Fruit fly (Drosophila melanogaster) whole organism, embryonic: ENCODE results near the gene CG7557.
A peak's percentile ranks its signal among the peaks of the same experiment; 100 is the strongest.

Experiments
- CG11560 ChIP-seq: fragments of 200-800 bp; sonication (Bioruptor generic); IDR thresholded peaks from 3 replicates; pipeline ENCODE4 v1.3.6; 2022; ENCODE audit warnings: missing biosample characterization, missing genetic modification characterization
- CG16813 ChIP-seq: fragments of 200-800 bp; sonication (Bioruptor generic); IDR thresholded peaks from 3 replicates; pipeline ENCODE4 v1.3.6; 2022; ENCODE audit warnings: missing biosample characterization, missing genetic modification characterization; ENCODE audit not compliant: partially characterized antibody
- CG17829 ChIP-seq: fragments of 200-800 bp; optimal IDR thresholded peaks from 2 replicates; lab custom pipeline; 2019; ENCODE audit warnings: missing biosample characterization, mild to moderate bottlenecking, missing genetic modification characterization, moderate library complexity
- CG18619 ChIP-seq: fragments of 200-800 bp; sonication (Bioruptor generic); optimal IDR thresholded peaks from 3 replicates; lab custom pipeline; 2017; ENCODE audit warnings: missing biosample characterization, mild to moderate bottlenecking, missing genetic modification characterization
- CG2116 ChIP-seq: fragments of 200-800 bp; sonication (Bioruptor generic); optimal IDR thresholded peaks from 3 replicates; lab custom pipeline; 2018; ENCODE audit warnings: missing biosample characterization, mild to moderate bottlenecking, missing genetic modification characterization
- CG2199 ChIP-seq: fragments of 200-800 bp; sonication (Bioruptor generic); IDR thresholded peaks from 3 replicates; pipeline ENCODE4 v1.3.6; 2022; ENCODE audit warnings: missing biosample characterization, missing genetic modification characterization
- CG3281 ChIP-seq: fragments of 200-800 bp; sonication (Bioruptor generic); optimal IDR thresholded peaks from 3 replicates; lab custom pipeline; 2017; ENCODE audit warnings: missing biosample characterization, mild to moderate bottlenecking, missing genetic modification characterization
- CG3726 ChIP-seq: fragments of 200-800 bp; sonication (Bioruptor generic); IDR thresholded peaks from 3 replicates; pipeline ENCODE4, ENCODE4 v1.3.6; 2022; ENCODE audit warnings: missing biosample characterization, missing genetic modification characterization
- CG4617 ChIP-seq: fragments of 200-800 bp; sonication (Bioruptor generic); optimal IDR thresholded peaks from 3 replicates; lab custom pipeline; 2016; ENCODE audit warnings: missing biosample characterization, missing genetic modification characterization, borderline replicate concordance
- CG4820 ChIP-seq: fragments of 200-800 bp; sonication (Bioruptor generic); optimal IDR thresholded peaks from 3 replicates; lab custom pipeline; 2016; ENCODE audit warnings: missing biosample characterization, missing genetic modification characterization
- CG6813 ChIP-seq: fragments of 200-800 bp; sonication (Bioruptor generic); optimal IDR thresholded peaks from 2 replicates; lab custom pipeline; 2017; ENCODE audit warnings: missing biosample characterization, missing genetic modification characterization, mild to moderate bottlenecking, moderate library complexity, missing genetic modification reagents
- CG8281 ChIP-seq: fragments of 200-800 bp; sonication (Bioruptor generic); optimal IDR thresholded peaks from 2 replicates; lab custom pipeline; 2018; ENCODE audit warnings: missing biosample characterization, mild to moderate bottlenecking, missing genetic modification characterization, moderate library complexity
- CG8924 ChIP-seq: fragments of 200-800 bp; optimal IDR thresholded peaks from 3 replicates; lab custom pipeline; 2019; ENCODE audit warnings: missing biosample characterization, mild to moderate bottlenecking, missing genetic modification characterization, moderate library complexity
- CG9437 ChIP-seq: fragments of 200-800 bp; sonication (Bioruptor generic); optimal IDR thresholded peaks from 2 replicates; lab custom pipeline; 2018; ENCODE audit warnings: missing biosample characterization, mild to moderate bottlenecking, missing genetic modification characterization
- CG9817 ChIP-seq: fragments of 200-800 bp; sonication (Bioruptor generic); optimal IDR thresholded peaks from 2 replicates; lab custom pipeline; 2018; ENCODE audit warnings: missing biosample characterization, mild to moderate bottlenecking, missing genetic modification characterization, moderate library complexity
- H15 ChIP-seq: fragments of 200-800 bp; sonication (Bioruptor generic); IDR thresholded peaks from 3 replicates; pipeline ENCODE4 v1.3.6; 2022; ENCODE audit warnings: missing biosample characterization, missing genetic modification characterization
- HLH3B ChIP-seq: fragments of 200-800 bp; sonication (Bioruptor generic); IDR thresholded peaks from 2 replicates; pipeline ENCODE4 v1.3.6; 2022; ENCODE audit warnings: missing biosample characterization, missing genetic modification characterization
- HLHmδ ChIP-seq: fragments of 200-800 bp; sonication (Bioruptor generic); optimal IDR thresholded peaks from 2 replicates; lab custom pipeline; 2018; ENCODE audit warnings: missing biosample characterization, mild to moderate bottlenecking, missing genetic modification characterization, moderate library complexity
- MTF-1 ChIP-seq: fragments of 200-800 bp; sonication (Bioruptor generic); optimal IDR thresholded peaks from 2 replicates; lab custom pipeline; 2018; ENCODE audit warnings: missing biosample characterization, mild to moderate bottlenecking, missing genetic modification characterization, borderline replicate concordance
- Max ChIP-seq: fragments of 200-800 bp; sonication (Bioruptor generic); optimal IDR thresholded peaks from 2 replicates; lab custom pipeline; 2016; ENCODE audit warnings: missing biosample characterization, mild to moderate bottlenecking, missing genetic modification characterization
- Meics ChIP-seq: fragments of 200-800 bp; sonication (Bioruptor generic); optimal IDR thresholded peaks from 2 replicates; lab custom pipeline; 2017; ENCODE audit warnings: missing biosample characterization, mild to moderate bottlenecking, missing genetic modification characterization
- Mrtf ChIP-seq: fragments of 200-800 bp; sonication (Bioruptor generic); IDR thresholded peaks from 3 replicates; pipeline ENCODE4 v1.3.6; 2022; ENCODE audit warnings: missing biosample characterization, missing genetic modification characterization
- Nf-YB ChIP-seq: fragments of 200-800 bp; sonication (Bioruptor generic); optimal IDR thresholded peaks from 3 replicates; lab custom pipeline; 2019; ENCODE audit warnings: missing biosample characterization, mild to moderate bottlenecking, missing genetic modification characterization, moderate library complexity
- NfI ChIP-seq: fragments of 200-800 bp; sonication (Bioruptor generic); optimal IDR thresholded peaks from 3 replicates; lab custom pipeline; 2018; ENCODE audit warnings: missing biosample characterization, mild to moderate bottlenecking, missing genetic modification characterization, moderate library complexity
- Ptx1 ChIP-seq: fragments of 200-800 bp; sonication (Bioruptor generic); IDR thresholded peaks from 2 replicates; pipeline ENCODE4 v1.3.6; 2022; ENCODE audit warnings: missing biosample characterization, missing genetic modification characterization
- Side ChIP-seq: fragments of 200-800 bp; sonication (Bioruptor generic); optimal IDR thresholded peaks from 2 replicates; lab custom pipeline; 2016; ENCODE audit warnings: missing biosample characterization, missing genetic modification characterization
- amos ChIP-seq: fragments of 200-800 bp; sonication (Bioruptor generic); IDR thresholded peaks from 2 replicates; pipeline ENCODE4 v1.3.6; 2022; ENCODE audit warnings: missing biosample characterization, missing genetic modification characterization; ENCODE audit not compliant: partially characterized antibody
- bbx ChIP-seq: fragments of 200-800 bp; sonication (Bioruptor generic); IDR thresholded peaks from 2 replicates; pipeline ENCODE4 v1.3.6; 2022; ENCODE audit warnings: missing biosample characterization, missing genetic modification characterization; ENCODE audit not compliant: partially characterized antibody
- caup ChIP-seq: fragments of 200-800 bp; sonication (Bioruptor generic); optimal IDR thresholded peaks from 3 replicates; lab custom pipeline; 2017; ENCODE audit warnings: missing biosample characterization, mild to moderate bottlenecking, missing genetic modification characterization, moderate library complexity; ENCODE audit not compliant: severe bottlenecking
- cg ChIP-seq: fragments of 200-800 bp; sonication (Bioruptor generic); optimal IDR thresholded peaks from 3 replicates; lab custom pipeline; 2019; ENCODE audit warnings: missing biosample characterization, mild to moderate bottlenecking, missing genetic modification characterization, moderate library complexity
- da ChIP-seq: fragments of 200-800 bp; sonication (Bioruptor generic); optimal IDR thresholded peaks from 2 replicates; lab custom pipeline; 2016; ENCODE audit warnings: missing biosample characterization, missing genetic modification characterization
- dati ChIP-seq: fragments of 200-800 bp; sonication (Bioruptor generic); IDR thresholded peaks from 2 replicates; pipeline ENCODE4 v1.3.6; 2022; ENCODE audit warnings: missing biosample characterization, missing genetic modification characterization
- ewg ChIP-seq: fragments of 200-800 bp; sonication (Bioruptor generic); optimal IDR thresholded peaks from 3 replicates; lab custom pipeline; 2017; ENCODE audit warnings: mild to moderate bottlenecking, missing biosample characterization, missing genetic modification reagents, missing genetic modification characterization
- fd102C ChIP-seq: fragments of 200-800 bp; sonication (Bioruptor generic); optimal IDR thresholded peaks from 2 replicates; lab custom pipeline; 2018; ENCODE audit warnings: missing biosample characterization, mild to moderate bottlenecking, missing genetic modification characterization, moderate library complexity
- fd3F ChIP-seq: fragments of 200-800 bp; sonication (Bioruptor generic); optimal IDR thresholded peaks from 2 replicates; lab custom pipeline; 2018; ENCODE audit warnings: missing biosample characterization, mild to moderate bottlenecking, missing genetic modification characterization, moderate library complexity
- fru ChIP-seq: fragments of >200 bp; optimal IDR thresholded peaks from 2 replicates; lab custom pipeline; 2017
- gro ChIP-seq: fragments of 200-800 bp; sonication (Bioruptor generic); optimal IDR thresholded peaks from 2 replicates; lab custom pipeline; 2016; ENCODE audit warnings: missing biosample characterization, missing genetic modification characterization
- ken ChIP-seq: fragments of 200-800 bp; sonication (Bioruptor generic); IDR thresholded peaks from 3 replicates; pipeline ENCODE4 v1.3.6; 2022; ENCODE audit warnings: missing biosample characterization, missing genetic modification characterization
- knrl ChIP-seq: fragments of 200-800 bp; sonication (Bioruptor generic); IDR thresholded peaks from 3 replicates; pipeline ENCODE4 v1.3.6; 2022; ENCODE audit warnings: missing biosample characterization, missing genetic modification characterization; ENCODE audit not compliant: partially characterized antibody
- nerfin-1 ChIP-seq: fragments of 200-800 bp; sonication (Bioruptor generic); optimal IDR thresholded peaks from 3 replicates; lab custom pipeline; 2019; ENCODE audit warnings: missing biosample characterization, mild to moderate bottlenecking, missing genetic modification characterization, moderate library complexity
- onecut ChIP-seq: fragments of 200-800 bp; sonication (Bioruptor generic); IDR thresholded peaks from 2 replicates; pipeline ENCODE4 v1.3.6; 2022; ENCODE audit warnings: missing biosample characterization, missing genetic modification characterization
- peb ChIP-seq: fragments of 200-800 bp; sonication (Bioruptor generic); IDR thresholded peaks from 2 replicates; pipeline ENCODE4 v1.3.6; 2022; ENCODE audit warnings: missing biosample characterization, missing genetic modification characterization
- pita ChIP-seq: fragments of 200-800 bp; sonication (Bioruptor generic); optimal IDR thresholded peaks from 2 replicates; lab custom pipeline; 2017; ENCODE audit warnings: missing biosample characterization, mild to moderate bottlenecking, missing genetic modification characterization
- pnt ChIP-seq: fragments of 200-800 bp; sonication (Bioruptor generic); optimal IDR thresholded peaks from 3 replicates; lab custom pipeline; 2016; ENCODE audit warnings: missing biosample characterization, missing genetic modification characterization
- repo ChIP-seq: fragments of 200-800 bp; sonication (Bioruptor generic); optimal IDR thresholded peaks from 2 replicates; lab custom pipeline; 2016; ENCODE audit warnings: missing biosample characterization, missing genetic modification characterization
- row ChIP-seq: fragments of 200-800 bp; sonication (Bioruptor generic); IDR thresholded peaks from 3 replicates; pipeline ENCODE4 v1.3.6; 2022; ENCODE audit warnings: missing biosample characterization, missing genetic modification characterization
- sd ChIP-seq: fragments of 200-800 bp; sonication (Bioruptor generic); optimal IDR thresholded peaks from 3 replicates; lab custom pipeline; 2018; ENCODE audit warnings: missing biosample characterization, mild to moderate bottlenecking, missing genetic modification characterization, moderate library complexity
- tin ChIP-seq: fragments of 200-800 bp; sonication (Bioruptor generic); optimal IDR thresholded peaks from 3 replicates; lab custom pipeline; 2016; ENCODE audit warnings: missing biosample characterization, missing genetic modification characterization
- vnd ChIP-seq: fragments of 200-800 bp; sonication (Bioruptor generic); IDR thresholded peaks from 3 replicates; pipeline ENCODE4 v1.3.6; 2022; ENCODE audit warnings: missing biosample characterization, missing genetic modification characterization; ENCODE audit not compliant: partially characterized antibody
- wdn ChIP-seq: fragments of 200-800 bp; sonication (Bioruptor generic); IDR thresholded peaks from 2 replicates; pipeline ENCODE4 v1.3.6; 2022; ENCODE audit warnings: missing biosample characterization, missing genetic modification characterization

CG7557 gene

DNA sequence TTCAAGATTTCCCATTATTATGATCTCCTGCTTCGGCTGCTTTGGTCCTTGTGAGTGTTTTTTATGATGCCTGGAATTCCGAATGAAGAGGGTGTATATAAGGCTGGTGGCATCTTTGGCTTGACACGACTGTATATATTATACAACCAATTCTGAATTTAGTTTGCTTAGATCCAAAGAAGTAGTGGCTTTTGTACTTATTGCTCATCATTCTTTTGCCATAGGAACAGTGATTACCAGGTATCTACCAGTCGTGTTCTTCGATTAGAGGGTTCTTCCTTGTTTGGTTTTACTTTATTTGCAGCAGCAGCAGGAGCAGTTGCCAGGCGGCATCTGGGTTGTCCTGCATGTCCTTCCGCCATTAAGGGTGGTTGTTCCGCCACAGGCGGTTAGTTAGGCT, 41.4 kb upstream of the CG7557 start (continued):
- no peak for TF ChIP-seq gro (GFP tag; lab: Kevin White, UChicago)
- TF ChIP-seq CG9817 (tag; lab: Kevin White, UChicago): no peak
- TF ChIP-seq CG3281: peak; percentile 21
- no peak for TF ChIP-seq CG9437 (GFP tag; lab: Kevin White, UChicago)
- peak; percentile 24; the same call in 1 of the 2 replicates for TF ChIP-seq peb (GFP tag; lab: Robert Waterston, UW)
- TF ChIP-seq CG4617: no peak
- no peak for TF ChIP-seq CG2199 (GFP tag; lab: Robert Waterston, UW)
- peak; percentile 13 for TF ChIP-seq caup (GFP tag; lab: Kevin White, UChicago)
- TF ChIP-seq fru (lab: Kevin White, UChicago): no peak
- TF ChIP-seq ewg (GFP tag; lab: Kevin White, UChicago): peak; percentile 39
- TF ChIP-seq Mrtf (GFP tag; lab: Robert Waterston, UW): 0 out of 3 replicates have a peak, but pooled peaks have one; percentile 30
- no peak for TF ChIP-seq CG2116 (GFP tag; lab: Kevin White, UChicago)
- peak; percentile 55 for TF ChIP-seq CG18619 (GFP tag; lab: Kevin White, UChicago)
- TF ChIP-seq pita (GFP tag; lab: Kevin White, UChicago): no peak
- no peak for TF ChIP-seq knrl (GFP tag; lab: Robert Waterston, UW)
- peak; percentile 9; the same call in 1 of the 2 replicates for TF ChIP-seq onecut (GFP tag; lab: Robert Waterston, UW)
- TF ChIP-seq cg: no peak
- peak; percentile 19 for TF ChIP-seq Max (GFP tag; lab: Kevin White, UChicago)
- TF ChIP-seq sd: peak; percentile 93
- TF ChIP-seq ken (GFP tag; lab: Robert Waterston, UW): peak; percentile 53; the same call in 1 of the 3 replicates
- TF ChIP-seq CG8281: no peak
- no peak for TF ChIP-seq bbx
- no peak for TF ChIP-seq repo (GFP tag; lab: Kevin White, UChicago)
- peak; percentile 67 for TF ChIP-seq pnt
- no peak for TF ChIP-seq HLHmδ
- no peak for TF ChIP-seq vnd (GFP tag; lab: Robert Waterston, UW)
- TF ChIP-seq CG17829 (tag; lab: Kevin White, UChicago): peak; percentile 56
- TF ChIP-seq CG16813: no peak
- peak; percentile 17 for TF ChIP-seq CG6813 (GFP tag; lab: Kevin White, UChicago)
- TF ChIP-seq H15: no peak
- TF ChIP-seq amos (GFP tag; lab: Robert Waterston, UW): no peak
- peak; percentile 17 for TF ChIP-seq Nf-YB (GFP tag; lab: Kevin White, UChicago)
- no peak for TF ChIP-seq CG3726 (GFP tag; lab: Robert Waterston, UW)
- TF ChIP-seq HLH3B (GFP tag; lab: Robert Waterston, UW): peak; percentile 57
- TF ChIP-seq fd102C: no peak
- TF ChIP-seq CG4820: peak; percentile 51
- TF ChIP-seq NfI: peak; percentile 26
- no peak for TF ChIP-seq wdn (GFP tag; lab: Robert Waterston, UW)
- peak; percentile 62; the same call in 1 of the 3 replicates for TF ChIP-seq CG11560
- no peak for TF ChIP-seq da (GFP tag; lab: Kevin White, UChicago)
- peak; percentile 84 for TF ChIP-seq row (GFP tag; lab: Robert Waterston, UW)
- TF ChIP-seq CG8924 (tag; lab: Kevin White, UChicago): peak; percentile 47
- peak; percentile 36 for TF ChIP-seq tin (GFP tag; lab: Kevin White, UChicago)
- TF ChIP-seq Side (GFP tag; lab: Kevin White, UChicago): peak; percentile 15
- no peak for TF ChIP-seq MTF-1 (GFP tag; lab: Kevin White, UChicago)
- TF ChIP-seq nerfin-1 (tag; lab: Kevin White, UChicago): no peak
- TF ChIP-seq Ptx1 (GFP tag; lab: Robert Waterston, UW): peak; percentile 71
- TF ChIP-seq fd3F (GFP tag; lab: Kevin White, UChicago): peak; percentile 46
- TF ChIP-seq dati (GFP tag; lab: Robert Waterston, UW): no peak
- peak; percentile 49 for TF ChIP-seq Meics (GFP tag; lab: Kevin White, UChicago)
